Worm (Caenorhabditis elegans) whole organism, mixed stage, embryonic: ENCODE results near the gene ZK688.5.

ENCODE experiments used
- blmp-1 ChIP-seq: fragments of 150-350 bp; optimal IDR thresholded peaks from 2 replicates; lab custom pipeline; 2014; ENCODE audit warnings: missing biosample characterization, missing genetic modification characterization
- ceh-43 ChIP-seq: fragments of 200-800 bp; sonication (Bioruptor generic); optimal IDR thresholded peaks from 2 replicates; lab custom pipeline; 2018; ENCODE audit warnings: mild to moderate bottlenecking, missing genetic modification characterization, moderate library complexity, missing compliant biosample characterization
- ces-1 ChIP-seq: fragments of 150-350 bp; optimal IDR thresholded peaks from 2 replicates; lab custom pipeline; 2014; ENCODE audit warnings: missing biosample characterization, missing genetic modification reagents, missing genetic modification characterization
- lin-13 ChIP-seq: fragments of 150-350 bp; optimal IDR thresholded peaks from 2 replicates; lab custom pipeline; 2014; ENCODE audit warnings: missing biosample characterization, missing genetic modification characterization
- nhr-237 ChIP-seq: fragments of 150-350 bp; optimal IDR thresholded peaks from 2 replicates; lab custom pipeline; 2014; ENCODE audit warnings: missing biosample characterization, missing genetic modification characterization
- nhr-28 ChIP-seq: fragments of 150-350 bp; optimal IDR thresholded peaks from 2 replicates; lab custom pipeline; 2014; ENCODE audit warnings: missing biosample characterization, missing genetic modification characterization
- nhr-76 ChIP-seq: sonication (generic microtip); optimal IDR thresholded peaks from 2 replicates; lab custom pipeline; 2017; ENCODE audit warnings: missing biosample characterization, missing genetic modification characterization
- pha-4 ChIP-seq: fragments of 150-350 bp; optimal IDR thresholded peaks from 2 replicates; lab custom pipeline; 2018; ENCODE audit warnings: missing biosample characterization, missing genetic modification reagents, missing genetic modification characterization
- sem-2 ChIP-seq: fragments of 200-800 bp; sonication (Bioruptor generic); optimal IDR thresholded peaks from 2 replicates; lab custom pipeline; 2018; ENCODE audit warnings: mild to moderate bottlenecking, missing genetic modification characterization, missing compliant biosample characterization
- snpc-4 ChIP-seq: fragments of 150-350 bp; optimal IDR thresholded peaks from 2 replicates; lab custom pipeline; 2014; ENCODE audit warnings: missing biosample characterization, missing genetic modification characterization
- sptf-1 ChIP-seq: sonication (generic microtip); optimal IDR thresholded peaks from 2 replicates; lab custom pipeline; 2017; ENCODE audit warnings: mild to moderate bottlenecking, missing genetic modification characterization, moderate library complexity, missing compliant biosample characterization
- unc-120 ChIP-seq: sonication (generic microtip); optimal IDR thresholded peaks from 2 replicates; lab custom pipeline; 2017; ENCODE audit warnings: missing genetic modification characterization, missing compliant biosample characterization; ENCODE audit not compliant: poor library complexity, severe bottlenecking
- unc-39 ChIP-seq: fragments of 150-350 bp; optimal IDR thresholded peaks from 2 replicates; lab custom pipeline; 2014; ENCODE audit warnings: missing biosample characterization, missing genetic modification characterization
- unc-62 ChIP-seq: fragments of 150-350 bp; optimal IDR thresholded peaks from 2 replicates; lab custom pipeline; 2014; ENCODE audit warnings: missing biosample characterization, missing genetic modification reagents, missing genetic modification characterization

ce11 chrIII:7933235-7933634 is 41.8 kb upstream of the ZK688.5 start, which contains the start of gene ran-2:
- TF ChIP-seq unc-62 (GFP tag; lab: Kevin White, UChicago) (no peak), sem-2 (GFP tag; lab: Kevin White, UChicago) (no peak), lin-13 (tag; lab: Kevin White, UChicago) (no peak), blmp-1 (tag; lab: Kevin White, UChicago) (no peak), snpc-4 (tag; lab: Kevin White, UChicago) (no peak), nhr-76 (tag; lab: Kevin White, UChicago) (no peak), ceh-43 (GFP tag; lab: Kevin White, UChicago) (no peak), sptf-1 (tag; lab: Kevin White, UChicago) (no peak), unc-120 (tag; lab: Kevin White, UChicago) (no peak), pha-4 (no peak), unc-39 (tag; lab: Kevin White, UChicago) (no peak), nhr-28 (tag; lab: Kevin White, UChicago) (no peak), nhr-237 (tag; lab: Kevin White, UChicago) (no peak), ces-1 (GFP tag; lab: Kevin White, UChicago) (no peak)
